Worm (Caenorhabditis elegans): ENCODE measurements around the gene dnc-1.

ce11 chrIV:10909708-10910107, 23.3 kb downstream of the dnc-1 start, which contains the start of gene pyk-2:
- no peak for TF ChIP-seq flt-1 (GFP tag; IDR thresholded peaks at IDR 0.05)
- no peak for TF ChIP-seq tbx-11 (GFP tag; IDR thresholded peaks at IDR 0.05)
- TF ChIP-seq pes-1 (GFP tag; IDR thresholded peaks at IDR 0.05): no peak
- no peak for TF ChIP-seq ama-1 (optimal IDR thresholded peaks at IDR 0.05)
